Worm (Caenorhabditis elegans) whole organism, L1 larva: ENCODE results near the gene rips-1.
A peak's percentile ranks its signal among the peaks of the same experiment; 100 is the strongest.

Experiments
- C16A3.4 ChIP-seq: fragments of 150-350 bp; optimal IDR thresholded peaks from 2 replicates; lab custom pipeline; 2014; ENCODE audit warnings: missing biosample characterization, missing genetic modification characterization
- F16B12.6 ChIP-seq: fragments of 150-350 bp; optimal IDR thresholded peaks from 2 replicates; lab custom pipeline; 2014; ENCODE audit warnings: missing biosample characterization, missing genetic modification characterization
- aha-1 ChIP-seq: fragments of 150-350 bp; optimal IDR thresholded peaks from 2 replicates; lab custom pipeline; 2014; ENCODE audit warnings: missing biosample characterization, missing genetic modification characterization
- aly-2 ChIP-seq: fragments of 150-350 bp; optimal IDR thresholded peaks from 2 replicates; lab custom pipeline; 2014; ENCODE audit warnings: missing biosample characterization, missing genetic modification characterization
- ama-1 ChIP-seq: fragments of 150-350 bp; optimal IDR thresholded peaks from 2 replicates; lab custom pipeline; 2014
- blmp-1 ChIP-seq: fragments of 150-350 bp; optimal IDR thresholded peaks from 2 replicates; lab custom pipeline; 2014; ENCODE audit warnings: missing biosample characterization, missing genetic modification characterization
- ceh-90 ChIP-seq: sonication (generic microtip); optimal IDR thresholded peaks from 2 replicates; lab custom pipeline; 2016; ENCODE audit warnings: missing genetic modification characterization, missing compliant biosample characterization
- efl-1 ChIP-seq, 4 experiments: fragments of 150-350 bp; optimal IDR thresholded peaks in 3 of 4; peaks in 1 of 4; 1 replicate in 1 of 4; 2 replicates in 3 of 4; lab custom pipeline; 2014; ENCODE audit warnings: missing biosample characterization in 2 of 4, missing genetic modification characterization in 2 of 4, missing genetic modification reagents in 2 of 4
- efl-3 ChIP-seq: fragments of 200-800 bp; sonication (Bioruptor generic); optimal IDR thresholded peaks from 2 replicates; lab custom pipeline; 2018; ENCODE audit warnings: mild to moderate bottlenecking, missing genetic modification characterization, missing compliant biosample characterization
- elt-3 ChIP-seq, 6 experiments: fragments of 150-350 bp in 1 of 6; sonication (generic microtip); optimal IDR thresholded peaks; 2 replicates each; lab custom pipeline; 2017 to 2018; ENCODE audit warnings: missing biosample characterization in 6 of 6, missing genetic modification characterization in 6 of 6, inconsistent platforms in 1 of 6
- fkh-8 ChIP-seq: sonication (generic microtip); optimal IDR thresholded peaks from 2 replicates; lab custom pipeline; 2016; ENCODE audit warnings: mild to moderate bottlenecking, missing genetic modification characterization, missing compliant biosample characterization
- fos-1 ChIP-seq: fragments of 150-350 bp; optimal IDR thresholded peaks from 2 replicates; lab custom pipeline; 2014; ENCODE audit warnings: missing biosample characterization, missing genetic modification characterization
- grh-1 ChIP-seq: fragments of 200-800 bp; sonication (Bioruptor generic); IDR thresholded peaks from 2 replicates; pipeline ENCODE4 v1.3.6; 2022; ENCODE audit warnings: missing genetic modification reagents, missing genetic modification characterization, missing compliant biosample characterization
- hlh-17 ChIP-seq: fragments of 200-800 bp; sonication (Bioruptor generic); optimal IDR thresholded peaks from 2 replicates; lab custom pipeline; 2018; ENCODE audit warnings: missing genetic modification characterization, mild to moderate bottlenecking, missing compliant biosample characterization, moderate library complexity, borderline replicate concordance
- hpl-2 ChIP-seq: fragments of 150-350 bp; optimal IDR thresholded peaks from 2 replicates; lab custom pipeline; 2014; ENCODE audit warnings: missing biosample characterization, missing genetic modification reagents, missing genetic modification characterization
- jun-1 ChIP-seq: fragments of 150-350 bp; optimal IDR thresholded peaks from 2 replicates; lab custom pipeline; 2014; ENCODE audit warnings: missing biosample characterization, missing genetic modification reagents, missing genetic modification characterization
- lin-13 ChIP-seq: fragments of 150-350 bp; optimal IDR thresholded peaks from 2 replicates; lab custom pipeline; 2014; ENCODE audit warnings: missing biosample characterization, missing genetic modification reagents, missing genetic modification characterization
- lin-14 ChIP-seq: fragments of 200-800 bp; sonication (Bioruptor generic); optimal IDR thresholded peaks from 2 replicates; lab custom pipeline; 2018; ENCODE audit warnings: mild to moderate bottlenecking, missing genetic modification characterization, moderate library complexity, missing compliant biosample characterization
- lin-35 ChIP-seq, 2 experiments: fragments of 150-350 bp; optimal IDR thresholded peaks; 2 replicates each; lab custom pipeline; 2014; ENCODE audit warnings: missing biosample characterization in 2 of 2, missing genetic modification characterization in 2 of 2, missing genetic modification reagents in 2 of 2
- lsy-2 ChIP-seq, 2 experiments: fragments of 150-350 bp; optimal IDR thresholded peaks; 2 replicates each; lab custom pipeline; 2014; ENCODE audit warnings: missing biosample characterization in 2 of 2, missing genetic modification characterization in 2 of 2
- mab-9 ChIP-seq: fragments of 200-800 bp; sonication (Bioruptor generic); IDR thresholded peaks from 2 replicates; pipeline ENCODE4 v1.3.6; 2022; ENCODE audit warnings: missing genetic modification reagents, missing genetic modification characterization, missing compliant biosample characterization
- mef-2 ChIP-seq: fragments of 150-350 bp; optimal IDR thresholded peaks from 2 replicates; lab custom pipeline; 2014; ENCODE audit warnings: missing biosample characterization, missing genetic modification characterization
- mep-1 ChIP-seq: fragments of 150-350 bp; optimal IDR thresholded peaks from 2 replicates; lab custom pipeline; 2014; ENCODE audit warnings: missing biosample characterization, missing genetic modification characterization
- nhr-19 ChIP-seq: fragments of 200-800 bp; sonication (Bioruptor generic); conservative IDR thresholded peaks from 2 replicates; pipeline ENCODE4 v1.3.6; 2022; ENCODE audit warnings: missing genetic modification characterization, missing compliant biosample characterization
- nhr-20 ChIP-seq: sonication (generic microtip); optimal IDR thresholded peaks from 2 replicates; lab custom pipeline; 2016; ENCODE audit warnings: mild to moderate bottlenecking, missing genetic modification characterization, missing compliant biosample characterization
- nhr-28 ChIP-seq: fragments of 150-350 bp; optimal IDR thresholded peaks from 2 replicates; lab custom pipeline; 2014; ENCODE audit warnings: missing biosample characterization, missing genetic modification characterization
- nhr-71 ChIP-seq: sonication (generic microtip); optimal IDR thresholded peaks from 2 replicates; lab custom pipeline; 2016; ENCODE audit warnings: mild to moderate bottlenecking, missing genetic modification characterization, moderate library complexity, missing compliant biosample characterization
- nhr-76 ChIP-seq: sonication (generic microtip); optimal IDR thresholded peaks from 2 replicates; lab custom pipeline; 2017; ENCODE audit warnings: missing biosample characterization, missing genetic modification characterization
- nhr-77 ChIP-seq: fragments of 150-350 bp; optimal IDR thresholded peaks from 2 replicates; lab custom pipeline; 2014; ENCODE audit warnings: missing biosample characterization, missing genetic modification characterization
- nhr-84 ChIP-seq: sonication (generic microtip); optimal IDR thresholded peaks from 2 replicates; lab custom pipeline; 2017; ENCODE audit warnings: missing biosample characterization, missing genetic modification characterization
- nhr-85 ChIP-seq: sonication (generic microtip); peaks from one replicate; lab custom pipeline; 2016; ENCODE audit warnings: missing genetic modification characterization, inconsistent platforms, missing compliant biosample characterization
- nhr-90 ChIP-seq: sonication (generic microtip); optimal IDR thresholded peaks from 2 replicates; lab custom pipeline; 2016; ENCODE audit warnings: mild to moderate bottlenecking, missing genetic modification characterization, missing compliant biosample characterization; ENCODE audit not compliant: poor library complexity
- pag-3 ChIP-seq: sonication (generic microtip); optimal IDR thresholded peaks from 2 replicates; lab custom pipeline; 2017; ENCODE audit warnings: missing genetic modification characterization, mild to moderate bottlenecking, missing compliant biosample characterization, antibody characterized with exemption, borderline replicate concordance; ENCODE audit not compliant: insufficient read depth
- pqm-1 ChIP-seq: sonication (generic microtip); optimal IDR thresholded peaks from 3 replicates; lab custom pipeline; 2017; ENCODE audit warnings: missing biosample characterization, missing genetic modification characterization
- rnt-1 ChIP-seq: sonication (generic microtip); optimal IDR thresholded peaks from 2 replicates; lab custom pipeline; 2016; ENCODE audit warnings: mild to moderate bottlenecking, missing genetic modification characterization, moderate library complexity, missing compliant biosample characterization
- snpc-4 ChIP-seq: fragments of 150-350 bp; optimal IDR thresholded peaks from 2 replicates; lab custom pipeline; 2014; ENCODE audit warnings: missing biosample characterization, missing genetic modification characterization
- snu-23 ChIP-seq: sonication (generic microtip); optimal IDR thresholded peaks from 2 replicates; lab custom pipeline; 2016; ENCODE audit warnings: missing genetic modification characterization, missing compliant biosample characterization
- sox-4 ChIP-seq: sonication (generic microtip); optimal IDR thresholded peaks from 2 replicates; lab custom pipeline; 2016; ENCODE audit warnings: missing genetic modification characterization, missing compliant biosample characterization
- sptf-1 ChIP-seq: fragments of 150-350 bp; optimal IDR thresholded peaks from 2 replicates; lab custom pipeline; 2014; ENCODE audit warnings: missing biosample characterization, missing genetic modification characterization
- sup-37 ChIP-seq: fragments of 200-800 bp; sonication (Bioruptor generic); optimal IDR thresholded peaks from 2 replicates; lab custom pipeline; 2018; ENCODE audit warnings: mild to moderate bottlenecking, missing genetic modification characterization, missing compliant biosample characterization
- swsn-7 ChIP-seq: sonication (generic microtip); optimal IDR thresholded peaks from 2 replicates; lab custom pipeline; 2016; ENCODE audit warnings: missing genetic modification characterization, missing compliant biosample characterization
- unc-86 ChIP-seq: sonication (generic microtip); optimal IDR thresholded peaks from 2 replicates; lab custom pipeline; 2016; ENCODE audit warnings: missing genetic modification characterization, missing compliant biosample characterization
- zip-4 ChIP-seq: fragments of 200-800 bp; sonication (Bioruptor generic); optimal IDR thresholded peaks from 2 replicates; lab custom pipeline; 2018; ENCODE audit warnings: mild to moderate bottlenecking, missing genetic modification characterization, moderate library complexity, missing compliant biosample characterization
- ztf-11 ChIP-seq, 2 experiments: sonication (generic microtip); optimal IDR thresholded peaks; 2 replicates each; lab custom pipeline; 2016 to 2017; ENCODE audit warnings: missing genetic modification characterization in 2 of 2, missing biosample characterization in 1 of 2, missing compliant biosample characterization in 1 of 2

rips-1 gene

ce11 chrV:3724772-3725171 is 47.0 kb upstream of the rips-1 start, which contains the start of gene str-30:
TSS of gene str-30 (plus strand) at chrV:3725072.
- TF ChIP-seq mep-1 (no peak), pag-3 (no peak), efl-1 (optimal IDR thresholded peaks at IDR 0.05; lab: Kevin White, UChicago) (no peak), efl-1 (GFP tag; optimal IDR thresholded peaks at IDR 0.05 in 1 of 2; lab: Kevin White, UChicago) (no peak), grh-1 (no peak), lsy-2 (tag; optimal IDR thresholded peaks at IDR 0.05; lab: Kevin White, UChicago) (no peak), swsn-7 (tag; lab: Kevin White, UChicago) (no peak), C16A3.4 (tag; lab: Kevin White, UChicago) (no peak), nhr-90 (no peak), hlh-17 (GFP tag; lab: Kevin White, UChicago) (no peak), hpl-2 (GFP tag; lab: Kevin White, UChicago) (no peak), zip-4 (GFP tag; lab: Kevin White, UChicago) (no peak), nhr-84 (tag; lab: Kevin White, UChicago) (no peak), nhr-77 (tag; lab: Kevin White, UChicago) (no peak), F16B12.6 (tag; lab: Kevin White, UChicago) (no peak), fkh-8 (tag; lab: Kevin White, UChicago) (no peak)

ce11 chrV:3738409-3738808 is 33.4 kb upstream of the rips-1 start:
- TF ChIP-seq lin-35 (GFP tag; optimal IDR thresholded peaks at IDR 0.05; lab: Kevin White, UChicago) (no peak), blmp-1 (tag; lab: Kevin White, UChicago) (peak; percentile 95), mef-2 (tag; lab: Kevin White, UChicago) (no peak)

ce11 chrV:3739302-3739701 is 32.5 kb upstream of the rips-1 start, which contains the start of gene hpo-36:
TSS of gene hpo-36 (minus strand) at chrV:3739402.
- no peak for TF ChIP-seq ama-1
- no peak for TF ChIP-seq aly-2 (tag; lab: Kevin White, UChicago)
- TF ChIP-seq fkh-8 (tag; lab: Kevin White, UChicago): no peak
- no peak for TF ChIP-seq ceh-90 (tag; lab: Kevin White, UChicago)
- no peak for TF ChIP-seq nhr-71 (tag; lab: Kevin White, UChicago)
- no peak for TF ChIP-seq sptf-1 (tag; lab: Kevin White, UChicago)
- TF ChIP-seq fos-1 (tag; lab: Kevin White, UChicago): no peak
- TF ChIP-seq efl-1 (optimal IDR thresholded peaks at IDR 0.05; lab: Kevin White, UChicago): no peak
- TF ChIP-seq efl-1 (GFP tag; optimal IDR thresholded peaks at IDR 0.05 in 1 of 2; lab: Kevin White, UChicago): no peak
- TF ChIP-seq snpc-4 (tag; lab: Kevin White, UChicago): no peak
- no peak for TF ChIP-seq mab-9 (GFP tag; lab: Robert Waterston, UW)
- TF ChIP-seq snu-23 (GFP tag; lab: Kevin White, UChicago): no peak
- no peak for TF ChIP-seq nhr-20 (tag; lab: Kevin White, UChicago)
- TF ChIP-seq grh-1: no peak
- TF ChIP-seq lin-35 (GFP tag; optimal IDR thresholded peaks at IDR 0.05; lab: Kevin White, UChicago): no peak
- no peak for TF ChIP-seq nhr-28 (tag; lab: Kevin White, UChicago)
- no peak for TF ChIP-seq elt-3 (tag; optimal IDR thresholded peaks at IDR 0.05; lab: Kevin White, UChicago)
- TF ChIP-seq nhr-19: no peak
- TF ChIP-seq lsy-2 (tag; optimal IDR thresholded peaks at IDR 0.05; lab: Kevin White, UChicago): no peak
- TF ChIP-seq, all 84 proteins: peak for 0

- TF ChIP-seq hpl-2 (GFP tag; lab: Kevin White, UChicago) (no peak), lin-13 (GFP tag; lab: Kevin White, UChicago) (peak; percentile 10), unc-86 (tag; lab: Kevin White, UChicago) (no peak), ceh-90 (tag; lab: Kevin White, UChicago) (no peak), aha-1 (tag; lab: Kevin White, UChicago) (no peak), nhr-28 (tag; lab: Kevin White, UChicago) (no peak), ama-1 (no peak), pag-3 (no peak), aly-2 (tag; lab: Kevin White, UChicago) (no peak), fos-1 (tag; lab: Kevin White, UChicago) (no peak), hlh-17 (GFP tag; lab: Kevin White, UChicago) (no peak), sox-4 (no peak), lin-35 (GFP tag; optimal IDR thresholded peaks at IDR 0.05; lab: Kevin White, UChicago) (peak; percentile 94 to 98), jun-1 (tag; lab: Kevin White, UChicago) (peak; percentile 25), nhr-84 (tag; lab: Kevin White, UChicago) (no peak), ztf-11 (tag; optimal IDR thresholded peaks at IDR 0.05; lab: Kevin White, UChicago) (no peak), sup-37 (no peak), lin-14 (GFP tag; lab: Kevin White, UChicago) (no peak), pqm-1 (tag; lab: Kevin White, UChicago) (no peak), snu-23 (GFP tag; lab: Kevin White, UChicago) (peak; percentile 57), nhr-76 (tag; lab: Kevin White, UChicago) (no peak), nhr-85 (tag; lab: Kevin White, UChicago) (no peak), C16A3.4 (tag; lab: Kevin White, UChicago) (peak; percentile 43), rnt-1 (no peak), efl-3 (GFP tag; lab: Kevin White, UChicago) (no peak), F16B12.6 (tag; lab: Kevin White, UChicago) (no peak)
Measured at ce11 chrV:3743172-3743626, 28.6 kb upstream of the rips-1 start, which contains the start of gene mtm-9. TSS of gene mtm-9 (plus strand) at chrV:3743576.
